Worm (Caenorhabditis elegans) whole organism, midembryonic: Measurements from ENCODE around the gene pek-1.

Experiments
- T22C8.4 ChIP-seq: fragments of 200-800 bp; sonication (Bioruptor generic); IDR thresholded peaks from 2 replicates; pipeline ENCODE4 v1.3.6; 2022; ENCODE audit warnings: missing genetic modification characterization, missing compliant biosample characterization
- cog-1 ChIP-seq: sonication (generic microtip); optimal IDR thresholded peaks from 2 replicates; lab custom pipeline; 2016; ENCODE audit warnings: missing genetic modification characterization, missing compliant biosample characterization
- flt-1 ChIP-seq: fragments of 200-800 bp; sonication (Bioruptor generic); IDR thresholded peaks from 2 replicates; pipeline ENCODE4 v1.3.6; 2022; ENCODE audit warnings: missing genetic modification characterization, missing compliant biosample characterization
- med-1 ChIP-seq: sonication (generic microtip); optimal IDR thresholded peaks from 2 replicates; lab custom pipeline; 2017; ENCODE audit warnings: missing genetic modification characterization, mild to moderate bottlenecking, missing compliant biosample characterization, antibody characterized with exemption, missing genetic modification reagents; ENCODE audit not compliant: insufficient read depth
- ref-1 ChIP-seq: fragments of 200-800 bp; sonication (Bioruptor generic); conservative IDR thresholded peaks from 2 replicates; pipeline ENCODE4 v1.3.6; 2022; ENCODE audit warnings: missing genetic modification reagents, missing genetic modification characterization, missing compliant biosample characterization
- tab-1 ChIP-seq: fragments of 200-800 bp; sonication (Bioruptor generic); IDR thresholded peaks from 2 replicates; pipeline ENCODE4 v1.3.6; 2022; ENCODE audit warnings: missing genetic modification characterization, missing compliant biosample characterization
- ztf-23 ChIP-seq: fragments of 200-800 bp; sonication (Bioruptor generic); IDR thresholded peaks from 2 replicates; pipeline ENCODE4 v1.3.6; 2022; ENCODE audit warnings: missing genetic modification reagents, missing genetic modification characterization, missing compliant biosample characterization

- TF ChIP-seq flt-1 (GFP tag; lab: Robert Waterston, UW): no peak
- no peak for TF ChIP-seq cog-1 (tag; lab: Kevin White, UChicago)
- no peak for TF ChIP-seq ztf-23 (GFP tag; lab: Robert Waterston, UW)
- no peak for TF ChIP-seq T22C8.4
- no peak for TF ChIP-seq tab-1
- no peak for TF ChIP-seq med-1
- no peak for TF ChIP-seq ref-1
Measured at ce11 chrX:11364914-11365313, 49.8 kb downstream of the pek-1 start.
